Fruit fly (Drosophila melanogaster) whole organism, embryonic: ENCODE measurements around the gene CG32075.

Experiments used
- Atf-2 ChIP-seq: fragments of 200-800 bp; sonication (Bioruptor generic); optimal IDR thresholded peaks from 2 replicates; lab custom pipeline; 2016; ENCODE audit warnings: missing biosample characterization, missing genetic modification characterization
- C15 ChIP-seq: fragments of 200-800 bp; sonication (Bioruptor generic); IDR thresholded peaks from 3 replicates; pipeline ENCODE4 v1.3.6; 2022; ENCODE audit warnings: missing biosample characterization, missing genetic modification characterization
- CG10979 ChIP-seq: fragments of 200-800 bp; sonication (Bioruptor generic); optimal IDR thresholded peaks from 2 replicates; lab custom pipeline; 2018; ENCODE audit warnings: missing biosample characterization, mild to moderate bottlenecking, missing genetic modification characterization, moderate library complexity
- CG12236 ChIP-seq: fragments of 200-800 bp; sonication (Bioruptor generic); optimal IDR thresholded peaks from 2 replicates; lab custom pipeline; 2016; ENCODE audit warnings: missing biosample characterization, missing genetic modification characterization
- CG1602 ChIP-seq: fragments of 200-800 bp; sonication (Bioruptor generic); optimal IDR thresholded peaks from 3 replicates; lab custom pipeline; 2016; ENCODE audit warnings: missing biosample characterization, missing genetic modification characterization
- CG17361 ChIP-seq: fragments of 200-800 bp; sonication (Bioruptor generic); IDR thresholded peaks from 3 replicates; pipeline ENCODE4 v1.3.6; 2022; ENCODE audit warnings: missing biosample characterization, missing genetic modification characterization
- CG1832 ChIP-seq: fragments of 200-800 bp; sonication (Bioruptor generic); optimal IDR thresholded peaks from 2 replicates; lab custom pipeline; 2017; ENCODE audit warnings: missing biosample characterization, mild to moderate bottlenecking, missing genetic modification characterization, inconsistent platforms
- CG18764 ChIP-seq: fragments of 200-800 bp; sonication (Bioruptor generic); optimal IDR thresholded peaks from 3 replicates; lab custom pipeline; 2016; ENCODE audit warnings: missing biosample characterization, missing genetic modification characterization
- CG2678 ChIP-seq: fragments of 200-800 bp; sonication (Bioruptor generic); optimal IDR thresholded peaks from 3 replicates; lab custom pipeline; 2019; ENCODE audit warnings: missing biosample characterization, mild to moderate bottlenecking, missing genetic modification characterization, moderate library complexity
- CG2712 ChIP-seq: fragments of 200-800 bp; optimal IDR thresholded peaks from 3 replicates; lab custom pipeline; 2019; ENCODE audit warnings: missing biosample characterization, mild to moderate bottlenecking, missing genetic modification characterization, moderate library complexity
- CG2875 ChIP-seq: fragments of 200-800 bp; sonication (Bioruptor generic); optimal IDR thresholded peaks from 2 replicates; lab custom pipeline; 2017; ENCODE audit warnings: missing biosample characterization, mild to moderate bottlenecking, missing genetic modification characterization, missing genetic modification reagents
- CG3407 ChIP-seq: fragments of 200-800 bp; sonication (Bioruptor generic); optimal IDR thresholded peaks from 2 replicates; lab custom pipeline; 2018; ENCODE audit warnings: missing biosample characterization, mild to moderate bottlenecking, missing genetic modification characterization
- CG34376 ChIP-seq: fragments of 200-800 bp; sonication (Bioruptor generic); optimal IDR thresholded peaks from 2 replicates; lab custom pipeline; 2018; ENCODE audit warnings: missing biosample characterization, mild to moderate bottlenecking, missing genetic modification characterization
- CG3995 ChIP-seq: fragments of 200-800 bp; sonication (Bioruptor generic); optimal IDR thresholded peaks from 3 replicates; lab custom pipeline; 2016; ENCODE audit warnings: missing biosample characterization, missing genetic modification characterization
- CG4404 ChIP-seq: fragments of 200-800 bp; sonication (Bioruptor generic); IDR thresholded peaks from 2 replicates; pipeline ENCODE4 v1.3.6; 2022; ENCODE audit warnings: missing biosample characterization, missing genetic modification characterization
- CG6683 ChIP-seq: fragments of 200-800 bp; sonication (Bioruptor generic); optimal IDR thresholded peaks from 2 replicates; lab custom pipeline; 2017; ENCODE audit warnings: missing biosample characterization, mild to moderate bottlenecking, missing genetic modification characterization, missing genetic modification reagents
- CG7357 ChIP-seq: fragments of 200-800 bp; sonication (Bioruptor generic); IDR thresholded peaks from 3 replicates; pipeline ENCODE4 v1.3.6; 2022; ENCODE audit warnings: missing biosample characterization, missing genetic modification characterization
- CG7556 ChIP-seq: fragments of 200-800 bp; sonication (Bioruptor generic); optimal IDR thresholded peaks from 2 replicates; lab custom pipeline; 2017; ENCODE audit warnings: missing biosample characterization, mild to moderate bottlenecking, missing genetic modification characterization
- CG8290 ChIP-seq, 3 experiments: fragments of 200-800 bp; sonication (Bioruptor generic); optimal IDR thresholded peaks; 2 replicates each; lab custom pipeline; 2016 to 2019; ENCODE audit warnings: missing biosample characterization in 3 of 3, missing genetic modification characterization in 3 of 3, mild to moderate bottlenecking in 2 of 3, moderate library complexity in 1 of 3
- CG8359 ChIP-seq: fragments of 200-800 bp; sonication (Bioruptor generic); optimal IDR thresholded peaks from 2 replicates; lab custom pipeline; 2017; ENCODE audit warnings: missing biosample characterization, mild to moderate bottlenecking, missing genetic modification characterization, borderline replicate concordance
- CG9727 ChIP-seq: fragments of 200-800 bp; sonication (Bioruptor generic); optimal IDR thresholded peaks from 3 replicates; lab custom pipeline; 2017; ENCODE audit warnings: missing biosample characterization, mild to moderate bottlenecking, missing genetic modification characterization
- CoRest ChIP-seq: fragments of 200-800 bp; sonication (Bioruptor generic); optimal IDR thresholded peaks from 3 replicates; lab custom pipeline; 2018; ENCODE audit warnings: missing biosample characterization, mild to moderate bottlenecking, missing genetic modification characterization, moderate library complexity
- D19A ChIP-seq: fragments of 200-800 bp; optimal IDR thresholded peaks from 3 replicates; lab custom pipeline; 2019; ENCODE audit warnings: missing biosample characterization, mild to moderate bottlenecking, missing genetic modification characterization, moderate library complexity
- Dbx ChIP-seq: fragments of 200-800 bp; sonication (Bioruptor generic); IDR thresholded peaks from 3 replicates; pipeline ENCODE4 v1.3.6; 2022; ENCODE audit warnings: missing biosample characterization, missing genetic modification characterization
- Dref ChIP-seq: fragments of 200-800 bp; sonication (Bioruptor generic); IDR thresholded peaks from 2 replicates; pipeline ENCODE4 v1.3.6; 2022; ENCODE audit warnings: missing biosample characterization, missing genetic modification characterization
- E2f1 ChIP-seq: fragments of 200-800 bp; sonication (Bioruptor generic); IDR thresholded peaks from 2 replicates; pipeline ENCODE4 v1.3.6; 2022; ENCODE audit warnings: missing biosample characterization, missing genetic modification characterization
- Gug ChIP-seq: fragments of 200-800 bp; sonication (Bioruptor generic); IDR thresholded peaks from 4 replicates; pipeline ENCODE4 v1.3.6; 2022; ENCODE audit warnings: missing biosample characterization, missing genetic modification characterization
- HHEX ChIP-seq: fragments of 200-800 bp; sonication (Bioruptor generic); optimal IDR thresholded peaks from 3 replicates; lab custom pipeline; 2017; ENCODE audit warnings: missing biosample characterization, mild to moderate bottlenecking, missing genetic modification characterization, missing genetic modification reagents
- MESR4 ChIP-seq: fragments of 200-800 bp; sonication (Bioruptor generic); optimal IDR thresholded peaks from 2 replicates; lab custom pipeline; 2018; ENCODE audit warnings: missing biosample characterization, mild to moderate bottlenecking, missing genetic modification characterization, moderate library complexity
- Ptx1 ChIP-seq: fragments of 200-800 bp; sonication (Bioruptor generic); IDR thresholded peaks from 2 replicates; pipeline ENCODE4 v1.3.6; 2022; ENCODE audit warnings: missing biosample characterization, missing genetic modification characterization
- Stat92E ChIP-seq, 3 experiments: fragments of >200 bp in 2 of 3; fragments of 200-800 bp in 1 of 3; sonication (Bioruptor generic) in 1 of 3; optimal IDR thresholded peaks; 2 replicates each; lab custom pipeline; 2017 to 2019; ENCODE audit warnings: missing biosample characterization in 3 of 3, missing genetic modification characterization in 3 of 3, mild to moderate bottlenecking in 1 of 3, moderate library complexity in 1 of 3
- aop ChIP-seq: fragments of 200-800 bp; sonication (Bioruptor generic); IDR thresholded peaks from 2 replicates; pipeline ENCODE4 v1.3.6; 2022; ENCODE audit warnings: missing biosample characterization, missing genetic modification characterization
- bsh ChIP-seq, 2 experiments: fragments of 200-800 bp; sonication (Bioruptor generic); optimal IDR thresholded peaks; 2 replicates each; lab custom pipeline; 2017 to 2018; ENCODE audit warnings: mild to moderate bottlenecking in 2 of 2, missing biosample characterization in 2 of 2, missing genetic modification characterization in 2 of 2, moderate library complexity in 1 of 2
- chif ChIP-seq, 2 experiments: fragments of 200-800 bp; sonication (Bioruptor generic); optimal IDR thresholded peaks; 3 replicates each; lab custom pipeline; 2016; ENCODE audit warnings: missing biosample characterization in 2 of 2, missing genetic modification characterization in 2 of 2
- chm ChIP-seq: fragments of 200-800 bp; sonication (Bioruptor generic); IDR thresholded peaks from 2 replicates; pipeline ENCODE4 v1.3.6; 2022; ENCODE audit warnings: missing biosample characterization, missing genetic modification characterization
- cwo ChIP-seq: fragments of 200-800 bp; sonication (Bioruptor generic); optimal IDR thresholded peaks from 3 replicates; lab custom pipeline; 2017; ENCODE audit warnings: missing biosample characterization, missing genetic modification characterization, mild to moderate bottlenecking, moderate library complexity, missing genetic modification reagents
- dan ChIP-seq: fragments of 200-800 bp; sonication (Bioruptor generic); IDR thresholded peaks from 2 replicates; pipeline ENCODE4 v1.3.6; 2022; ENCODE audit warnings: missing biosample characterization, missing genetic modification characterization
- dpn ChIP-seq, 2 experiments: fragments of 200-800 bp; sonication (Bioruptor generic); optimal IDR thresholded peaks; 3 replicates each; lab custom pipeline; 2016; ENCODE audit warnings: missing biosample characterization in 2 of 2, missing genetic modification characterization in 2 of 2
- fd102C ChIP-seq: fragments of 200-800 bp; sonication (Bioruptor generic); optimal IDR thresholded peaks from 2 replicates; lab custom pipeline; 2018; ENCODE audit warnings: missing biosample characterization, mild to moderate bottlenecking, missing genetic modification characterization, moderate library complexity
- fd96Cb ChIP-seq: fragments of 200-800 bp; sonication (Bioruptor generic); optimal IDR thresholded peaks from 2 replicates; lab custom pipeline; 2018; ENCODE audit warnings: missing biosample characterization, mild to moderate bottlenecking, missing genetic modification characterization, moderate library complexity
- hb ChIP-seq: fragments of 200-800 bp; sonication (Bioruptor generic); IDR thresholded peaks from 3 replicates; pipeline ENCODE4 v1.3.6; 2022; ENCODE audit warnings: missing biosample characterization, missing genetic modification characterization; ENCODE audit not compliant: partially characterized antibody
- insv ChIP-seq, 2 experiments: fragments of 200-800 bp; sonication (Bioruptor generic); optimal IDR thresholded peaks; 3 replicates each; lab custom pipeline; 2016 to 2018; ENCODE audit warnings: missing biosample characterization in 2 of 2, missing genetic modification characterization in 2 of 2
- kah ChIP-seq: fragments of 200-800 bp; sonication (Bioruptor generic); optimal IDR thresholded peaks from 2 replicates; lab custom pipeline; 2018; ENCODE audit warnings: missing biosample characterization, mild to moderate bottlenecking, missing genetic modification characterization
- kay ChIP-seq: fragments of 200-800 bp; sonication (Bioruptor generic); optimal IDR thresholded peaks from 2 replicates; lab custom pipeline; 2016; ENCODE audit warnings: missing biosample characterization, missing genetic modification characterization
- lab ChIP-seq: fragments of 200-800 bp; sonication (Bioruptor generic); optimal IDR thresholded peaks from 3 replicates; lab custom pipeline; 2017; ENCODE audit warnings: missing biosample characterization, missing genetic modification characterization, mild to moderate bottlenecking, moderate library complexity, missing genetic modification reagents
- lola ChIP-seq, 3 experiments: fragments of >200 bp in 2 of 3; fragments of 200-800 bp in 1 of 3; sonication (Bioruptor generic) in 1 of 3; optimal IDR thresholded peaks; 2 replicates each; lab custom pipeline; 2017 to 2019; ENCODE audit warnings: missing biosample characterization in 3 of 3, missing genetic modification characterization in 3 of 3, mild to moderate bottlenecking in 1 of 3, moderate library complexity in 1 of 3
- onecut ChIP-seq: fragments of 200-800 bp; sonication (Bioruptor generic); IDR thresholded peaks from 2 replicates; pipeline ENCODE4 v1.3.6; 2022; ENCODE audit warnings: missing biosample characterization, missing genetic modification characterization
- p53 ChIP-seq: fragments of 200-800 bp; sonication (Bioruptor generic); optimal IDR thresholded peaks from 2 replicates; lab custom pipeline; 2016; ENCODE audit warnings: missing biosample characterization, missing genetic modification characterization
- toy ChIP-seq: fragments of 200-800 bp; sonication (Bioruptor generic); IDR thresholded peaks from 2 replicates; pipeline ENCODE4 v1.3.6; 2022; ENCODE audit warnings: missing biosample characterization, missing genetic modification characterization
- usp ChIP-seq: fragments of >200 bp; optimal IDR thresholded peaks from 2 replicates; lab custom pipeline; 2017; ENCODE audit warnings: missing biosample characterization, missing genetic modification characterization

Gene CG32075

dm6 chr3L:11107432-11107831 is 42.7 kb upstream of the CG32075 start, which contains the start of gene CG32073 (continued):
- TF ChIP-seq lola (GFP tag; optimal IDR thresholded peaks at IDR 0.05; lab: Kevin White, UChicago) (no peak), bsh (GFP tag; optimal IDR thresholded peaks at IDR 0.05; lab: Kevin White, UChicago) (no peak), CG2678 (tag; lab: Kevin White, UChicago) (no peak), dan (GFP tag; lab: Robert Waterston, UW) (no peak), kah (GFP tag; lab: Kevin White, UChicago) (no peak), CG1832 (GFP tag; lab: Kevin White, UChicago) (no peak), CG3995 (GFP tag; lab: Kevin White, UChicago) (no peak), CG17361 (GFP tag; lab: Robert Waterston, UW) (peak; percentile 53; the same call in 2 of the 3 replicates), CG18764 (peak; percentile 75), CG7357 (GFP tag; lab: Robert Waterston, UW) (no peak), CoRest (tag; lab: Kevin White, UChicago) (no peak), dpn (GFP tag; optimal IDR thresholded peaks at IDR 0.05; lab: Kevin White, UChicago) (no peak), CG12236 (GFP tag; lab: Kevin White, UChicago) (no peak), CG8359 (GFP tag; lab: Kevin White, UChicago) (no peak), chif (GFP tag; optimal IDR thresholded peaks at IDR 0.05; lab: Kevin White, UChicago) (no peak), Dbx (GFP tag; lab: Robert Waterston, UW) (peak; percentile 25; the same call in 1 of the 3 replicates), MESR4 (no peak), p53 (GFP tag; lab: Kevin White, UChicago) (no peak), hb (no peak), fd102C (GFP tag; lab: Kevin White, UChicago) (no peak), CG1602 (GFP tag; lab: Kevin White, UChicago) (no peak), E2f1 (no peak), HHEX (GFP tag; lab: Kevin White, UChicago) (peak; percentile 51), CG2712 (tag; lab: Kevin White, UChicago) (peak; percentile 44), CG10979 (tag; lab: Kevin White, UChicago) (peak; percentile 33), insv (GFP tag; optimal IDR thresholded peaks at IDR 0.05; lab: Kevin White, UChicago) (no peak), CG34376 (GFP tag; lab: Kevin White, UChicago) (no peak), CG2875 (GFP tag; lab: Kevin White, UChicago) (peak; percentile 29), chm (GFP tag; lab: Robert Waterston, UW) (no peak), CG4404 (no peak), Ptx1 (GFP tag; lab: Robert Waterston, UW) (no peak), C15 (GFP tag; lab: Robert Waterston, UW) (peak; percentile 22; the same call in 1 of the 3 replicates), CG3407 (GFP tag; lab: Kevin White, UChicago) (peak; percentile 26), usp (no peak), Gug (GFP tag; lab: Robert Waterston, UW) (no peak), onecut (GFP tag; lab: Robert Waterston, UW) (no peak), aop (GFP tag; lab: Robert Waterston, UW) (no peak), cwo (GFP tag; lab: Kevin White, UChicago) (peak; percentile 64), CG7556 (GFP tag; lab: Kevin White, UChicago) (peak; percentile 17), Stat92E (GFP tag; optimal IDR thresholded peaks at IDR 0.05; lab: Kevin White, UChicago) (no peak), fd96Cb (tag; lab: Kevin White, UChicago) (peak; percentile 28), CG6683 (peak; percentile 40), D19A (tag; lab: Kevin White, UChicago) (peak; percentile 48), CG8290 (GFP tag; optimal IDR thresholded peaks at IDR 0.05; lab: Kevin White, UChicago) (no peak), CG8290 (tag; optimal IDR thresholded peaks at IDR 0.05; lab: Kevin White, UChicago) (no peak), toy (GFP tag; lab: Robert Waterston, UW) (no peak), Dref (no peak), lab (peak; percentile 75), Atf-2 (GFP tag; lab: Kevin White, UChicago) (no peak), kay (no peak), CG9727 (GFP tag; lab: Kevin White, UChicago) (peak; percentile 16)
